3 worm cellular contexts compared by ENCODE assay signal in the genomic region with DNA sequence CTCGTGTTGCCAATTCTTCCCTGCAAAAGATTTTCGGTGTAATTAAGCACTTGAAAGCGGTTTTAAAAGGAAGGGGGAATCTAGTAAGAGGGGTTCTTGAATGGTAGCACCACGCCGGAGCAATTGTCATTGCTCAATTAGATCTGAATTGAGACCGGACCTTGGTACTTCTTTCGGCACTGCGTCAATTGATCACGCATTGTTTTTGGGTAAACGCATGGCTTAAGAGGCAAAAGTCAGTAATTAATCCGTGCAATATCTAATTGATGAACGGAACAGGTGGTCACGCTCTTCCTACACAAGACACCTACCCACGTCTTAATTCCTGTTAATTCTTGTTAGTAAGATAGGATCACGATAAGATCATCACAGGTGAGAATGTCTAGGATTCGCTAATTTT.
TF ChIP-seq lines count a peak whose summit lies in the region.

No protein-coding gene starts in this region.

TF ChIP-seq in whole organism, L1 larva, 84 proteins besides CTCF, POLR2A, EP300 and RAD21:
- peak; percentile 15 for TF ChIP-seq fkh-10 (GFP tag; optimal IDR thresholded peaks at IDR 0.05; lab: Kevin White, UChicago)
- no peak for TF ChIP-seq efl-1 (optimal IDR thresholded peaks at IDR 0.05; lab: Kevin White, UChicago)
- TF ChIP-seq efl-1 (GFP tag; optimal IDR thresholded peaks at IDR 0.05 in 1 of 2; lab: Kevin White, UChicago): peak in 1 of 2 experiments; percentile 28
- no peak for TF ChIP-seq unc-98 (GFP tag; IDR thresholded peaks at IDR 0.05; lab: Robert Waterston, UW)
- TF ChIP-seq alr-1 (tag; optimal IDR thresholded peaks at IDR 0.05; lab: Kevin White, UChicago; ENCODE audit: borderline replicate concordance): peak; percentile 98

TF ChIP-seq in whole organism, late embryonic, 69 proteins besides CTCF, POLR2A, EP300 and RAD21:
- TF ChIP-seq pag-3 (tag; optimal IDR thresholded peaks at IDR 0.05; lab: Kevin White, UChicago; ENCODE audit: borderline replicate concordance): no peak
- peak; percentile 11 for TF ChIP-seq ref-2 (tag; optimal IDR thresholded peaks at IDR 0.05; lab: Kevin White, UChicago)

TF ChIP-seq in whole organism, mixed stage, embryonic, 35 proteins besides CTCF, POLR2A, EP300 and RAD21:
- TF ChIP-seq nhr-237 (tag; optimal IDR thresholded peaks at IDR 0.05; lab: Kevin White, UChicago): no peak
- TF ChIP-seq ces-1 (GFP tag; optimal IDR thresholded peaks at IDR 0.05; lab: Kevin White, UChicago): peak; percentile 21
- TF ChIP-seq pha-4 (tag; optimal IDR thresholded peaks at IDR 0.05; lab: Kevin White, UChicago): no peak
- no peak for TF ChIP-seq lsy-2 (tag; optimal IDR thresholded peaks at IDR 0.05; lab: Kevin White, UChicago)
- no peak for TF ChIP-seq bed-3 (GFP tag; optimal IDR thresholded peaks at IDR 0.05; lab: Kevin White, UChicago)
TF ChIP-seq in whole organism, mixed stage, embryonic: peak in this region for 1.

Comparison
In these comparisons a context has a peak if more than half of its experiments do, and no peak if none do; other contexts are left out.
1. Of the 10 proteins assayed by ChIP-seq in both whole organism, L1 larva and whole organism, late embryonic: peak only in whole organism, L1 larva: fkh-10; only in whole organism, late embryonic: none; in both: none; in neither: 9.